Worm (Caenorhabditis elegans) whole organism, midembryonic: Measurements from ENCODE around the gene ZK856.14.

Source experiments
- T22C8.4 ChIP-seq: fragments of 200-800 bp; sonication (Bioruptor generic); IDR thresholded peaks from 2 replicates; pipeline ENCODE4 v1.3.6; 2022; ENCODE audit warnings: missing genetic modification characterization, missing compliant biosample characterization
- cog-1 ChIP-seq: sonication (generic microtip); optimal IDR thresholded peaks from 2 replicates; lab custom pipeline; 2016; ENCODE audit warnings: missing genetic modification characterization, missing compliant biosample characterization
- flt-1 ChIP-seq: fragments of 200-800 bp; sonication (Bioruptor generic); IDR thresholded peaks from 2 replicates; pipeline ENCODE4 v1.3.6; 2022; ENCODE audit warnings: missing genetic modification characterization, missing compliant biosample characterization
- klf-2 ChIP-seq: fragments of 200-800 bp; sonication (Bioruptor generic); conservative IDR thresholded peaks from 2 replicates; pipeline ENCODE4 v1.3.6; 2022; ENCODE audit warnings: missing genetic modification reagents, missing genetic modification characterization, missing compliant biosample characterization
- med-1 ChIP-seq: sonication (generic microtip); optimal IDR thresholded peaks from 2 replicates; lab custom pipeline; 2017; ENCODE audit warnings: missing genetic modification characterization, mild to moderate bottlenecking, missing compliant biosample characterization, antibody characterized with exemption, missing genetic modification reagents; ENCODE audit not compliant: insufficient read depth
- ref-1 ChIP-seq: fragments of 200-800 bp; sonication (Bioruptor generic); conservative IDR thresholded peaks from 2 replicates; pipeline ENCODE4 v1.3.6; 2022; ENCODE audit warnings: missing genetic modification reagents, missing genetic modification characterization, missing compliant biosample characterization
- ztf-23 ChIP-seq: fragments of 200-800 bp; sonication (Bioruptor generic); IDR thresholded peaks from 2 replicates; pipeline ENCODE4 v1.3.6; 2022; ENCODE audit warnings: missing genetic modification reagents, missing genetic modification characterization, missing compliant biosample characterization
- ztf-29 ChIP-seq: fragments of 200-800 bp; sonication (Bioruptor generic); IDR thresholded peaks from 2 replicates; pipeline ENCODE4 v1.3.6; 2022; ENCODE audit warnings: missing genetic modification reagents, missing genetic modification characterization, missing compliant biosample characterization

ce11 chrV:10239861-10240260 lies 23.0 kb downstream of the ZK856.14 start, which contains the start of gene fipr-8:
- TF ChIP-seq ztf-29 (no peak), klf-2 (no peak), flt-1 (no peak), ref-1 (GFP tag; lab: Robert Waterston, UW) (no peak), med-1 (GFP tag; lab: Kevin White, UChicago) (no peak), T22C8.4 (GFP tag; lab: Robert Waterston, UW) (no peak), ztf-23 (GFP tag; lab: Robert Waterston, UW) (no peak), cog-1 (tag; lab: Kevin White, UChicago) (no peak)
